Fruit fly (Drosophila melanogaster): ENCODE data around the gene Paf-AHalpha.
A peak's percentile ranks its signal among the peaks of the same experiment; 100 is the strongest.

Paf-AHalpha gene

dm6 chrX:15740288-15740726 lies 45.1 kb downstream of the Paf-AHalpha start (continued):
- TF ChIP-seq CG7368 (GFP tag; optimal IDR thresholded peaks at IDR 0.05) (no peak), lz (GFP tag; optimal IDR thresholded peaks at IDR 0.05) (peak; percentile 67), Hr38 (GFP tag; optimal IDR thresholded peaks at IDR 0.05) (no peak), net (GFP tag; optimal IDR thresholded peaks at IDR 0.05) (no peak), Sox102F (GFP tag; optimal IDR thresholded peaks at IDR 0.05) (peak; percentile 56), topi (GFP tag; optimal IDR thresholded peaks at IDR 0.05) (peak; percentile 69), Ets21C (GFP tag; optimal IDR thresholded peaks at IDR 0.05) (peak; percentile 52), vri (GFP tag; optimal IDR thresholded peaks at IDR 0.05) (peak; percentile 85), Hr4 (GFP tag; optimal IDR thresholded peaks at IDR 0.05) (peak; percentile 50), Met (GFP tag; optimal IDR thresholded peaks at IDR 0.05) (peak; percentile 66), esn (GFP tag; optimal IDR thresholded peaks at IDR 0.05) (peak; percentile 71), CG8632 (GFP tag; optimal IDR thresholded peaks at IDR 0.05) (peak; percentile 43), CG10669 (GFP tag; optimal IDR thresholded peaks at IDR 0.05) (no peak), CG6792 (GFP tag; optimal IDR thresholded peaks at IDR 0.05) (peak; percentile 45), CG6163 (GFP tag; IDR thresholded peaks at IDR 0.05) (peak; percentile 69), dac (GFP tag; optimal IDR thresholded peaks at IDR 0.05) (no peak), CG34406 (GFP tag; optimal IDR thresholded peaks at IDR 0.05) (peak; percentile 36), Sox15 (GFP tag; optimal IDR thresholded peaks at IDR 0.05) (no peak), CG3032 (tag; optimal IDR thresholded peaks at IDR 0.05) (peak; percentile 10), Lpt (GFP tag; optimal IDR thresholded peaks at IDR 0.05) (peak; percentile 18), ss (GFP tag; optimal IDR thresholded peaks at IDR 0.05) (no peak), CG11294 (GFP tag; IDR thresholded peaks at IDR 0.05) (peak; percentile 15; the same call in 1 of the 2 replicates), CG9139 (GFP tag; optimal IDR thresholded peaks at IDR 0.05) (no peak), CG16779 (tag; optimal IDR thresholded peaks at IDR 0.05) (no peak), Eip75B (GFP tag; optimal IDR thresholded peaks at IDR 0.05) (peak; percentile 36), Eip78C (GFP tag) (peak; percentile 83), CG8119 (GFP tag; IDR thresholded peaks at IDR 0.05) (peak; percentile 56; the same call in 2 of the 3 replicates), spab (GFP tag; optimal IDR thresholded peaks at IDR 0.05) (no peak), cyc (GFP tag; optimal IDR thresholded peaks at IDR 0.05) (peak; percentile 45), Ets96B (tag; optimal IDR thresholded peaks at IDR 0.05) (peak; percentile 39)

dm6 chrX:15738890-15739550 lies 46.4 kb downstream of the Paf-AHalpha start, which contains the start of the genes CG11679 and CG8206:
TSS of gene CG11679 (minus strand) at chrX:15738954.
TSS of gene CG8206 (plus strand) at chrX:15739230.
- TF ChIP-seq vri (GFP tag; optimal IDR thresholded peaks at IDR 0.05) (peak; percentile 49), CG32006 (GFP tag; optimal IDR thresholded peaks at IDR 0.05) (peak; percentile 39), pdm3 (GFP tag; optimal IDR thresholded peaks at IDR 0.05) (peak; percentile 32), CG6792 (GFP tag; optimal IDR thresholded peaks at IDR 0.05) (peak; percentile 5), Sox14 (GFP tag; optimal IDR thresholded peaks at IDR 0.05) (peak; percentile 57), Sox15 (GFP tag; optimal IDR thresholded peaks at IDR 0.05) (peak; percentile 15), lz (GFP tag; optimal IDR thresholded peaks at IDR 0.05) (peak; percentile 50), CG8119 (GFP tag; IDR thresholded peaks at IDR 0.05) (no peak), CG11294 (GFP tag; IDR thresholded peaks at IDR 0.05) (peak; percentile 22; the same call in 1 of the 2 replicates), Hr4 (GFP tag; optimal IDR thresholded peaks at IDR 0.05) (peak; percentile 43), Eip75B (GFP tag; optimal IDR thresholded peaks at IDR 0.05) (peak; percentile 45), CG3919 (GFP tag; optimal IDR thresholded peaks at IDR 0.05) (peak; percentile 12), fd59A (GFP tag; optimal IDR thresholded peaks at IDR 0.05) (no peak), Met (GFP tag; optimal IDR thresholded peaks at IDR 0.05) (peak; percentile 36), Eip93F (GFP tag; optimal IDR thresholded peaks at IDR 0.05) (no peak), topi (GFP tag; optimal IDR thresholded peaks at IDR 0.05) (peak; percentile 55), Ets21C (GFP tag; optimal IDR thresholded peaks at IDR 0.05) (peak; percentile 39), esn (GFP tag; optimal IDR thresholded peaks at IDR 0.05) (peak; percentile 50), CG3032 (tag; optimal IDR thresholded peaks at IDR 0.05) (peak; percentile 50), CG11762 (GFP tag; optimal IDR thresholded peaks at IDR 0.05; ENCODE audit: insufficient read depth) (no peak), Hr39 (GFP tag; optimal IDR thresholded peaks at IDR 0.05) (peak; percentile 46), Blimp-1 (GFP tag; optimal IDR thresholded peaks at IDR 0.05) (no peak), Smox (GFP tag; optimal IDR thresholded peaks at IDR 0.05) (peak; percentile 16), cyc (GFP tag; optimal IDR thresholded peaks at IDR 0.05) (peak; percentile 51), achi (GFP tag; optimal IDR thresholded peaks at IDR 0.05) (peak; percentile 30), spab (GFP tag; optimal IDR thresholded peaks at IDR 0.05) (no peak), eg (GFP tag; IDR thresholded peaks at IDR 0.05) (peak; percentile 34; the same call in 1 of the 3 replicates), CG6276 (GFP tag; optimal IDR thresholded peaks at IDR 0.05) (no peak), Sox102F (GFP tag; optimal IDR thresholded peaks at IDR 0.05) (no peak), Eip78C (GFP tag) (peak; percentile 79), acj6 (GFP tag; optimal IDR thresholded peaks at IDR 0.05) (peak; percentile 33), net (GFP tag; optimal IDR thresholded peaks at IDR 0.05) (no peak), CG6854 (GFP tag; optimal IDR thresholded peaks at IDR 0.05) (no peak), CG6163 (GFP tag; IDR thresholded peaks at IDR 0.05) (0 out of 3 replicates have a peak, but pooled peaks have one; percentile 20), svp (GFP tag) (peak; percentile 65)
